Worm (Caenorhabditis elegans): Measurements from ENCODE around the gene Y57G11C.36.
A peak's percentile ranks its signal among the peaks of the same experiment; 100 is the strongest.

Gene Y57G11C.36

ce11 chrIV:14773280-14774071 lies at the start of gene Y57G11C.36:
Y57G11C.36 (minus strand) TSS chrIV:14773781.
- TF ChIP-seq hlh-6 (tag; optimal IDR thresholded peaks at IDR 0.05), result no peak
- TF ChIP-seq mec-3 (tag; optimal IDR thresholded peaks at IDR 0.05; ENCODE audit: borderline replicate concordance), result no peak
- no peak for TF ChIP-seq hlh-15 (tag; optimal IDR thresholded peaks at IDR 0.05)
- TF ChIP-seq ztf-16 (tag; optimal IDR thresholded peaks at IDR 0.05), result no peak
- TF ChIP-seq tbx-2 (tag; optimal IDR thresholded peaks at IDR 0.05), result no peak
- TF ChIP-seq ceh-31 (tag; optimal IDR thresholded peaks at IDR 0.05), result no peak
- TF ChIP-seq ceh-30 (tag; optimal IDR thresholded peaks at IDR 0.05), result no peak
- TF ChIP-seq dmd-4 (tag; optimal IDR thresholded peaks at IDR 0.05; ENCODE audit: borderline replicate concordance), result no peak
- TF ChIP-seq pros-1 (tag; optimal IDR thresholded peaks at IDR 0.05), result no peak
- no peak for TF ChIP-seq K02D7.2 (tag; optimal IDR thresholded peaks at IDR 0.05)
- no peak for TF ChIP-seq Y22D7AL.16 (tag; optimal IDR thresholded peaks at IDR 0.05)
- TF ChIP-seq zip-5 (tag; optimal IDR thresholded peaks at IDR 0.05), result no peak
- no peak for TF ChIP-seq ceh-24 (tag; optimal IDR thresholded peaks at IDR 0.05)
- no peak for TF ChIP-seq ceh-14 (tag; optimal IDR thresholded peaks at IDR 0.05)
- no peak for TF ChIP-seq unc-55 (GFP tag; optimal IDR thresholded peaks at IDR 0.05)
- TF ChIP-seq ceh-6 (GFP tag; optimal IDR thresholded peaks at IDR 0.05), result no peak
- no peak for TF ChIP-seq unc-86 (tag; optimal IDR thresholded peaks at IDR 0.05)
- TF ChIP-seq tbx-7 (tag; optimal IDR thresholded peaks at IDR 0.05), result no peak

- peak; percentile 80 for TF ChIP-seq ama-1 (optimal IDR thresholded peaks at IDR 0.05)
- no peak for TF ChIP-seq ceh-31 (tag; optimal IDR thresholded peaks at IDR 0.05)
Measured at ce11 chrIV:14822267-14822666, 48.7 kb upstream of the Y57G11C.36 start.

- no peak for TF ChIP-seq fkh-6 (tag; optimal IDR thresholded peaks at IDR 0.05)
- TF ChIP-seq hlh-30 (tag; optimal IDR thresholded peaks at IDR 0.05; ENCODE audit: insufficient read depth), result no peak
Measured at ce11 chrIV:14816288-14816687, 42.7 kb upstream of the Y57G11C.36 start, which contains the start of gene Y57G11C.46. Y57G11C.46 (minus strand) TSS chrIV:14816388.

ce11 chrIV:14806903-14807302 lies 33.3 kb upstream of the Y57G11C.36 start, which contains the start of gene oig-5:
oig-5 (plus strand) TSS chrIV:14807203.
- TF ChIP-seq ceh-31 (tag; optimal IDR thresholded peaks at IDR 0.05) (peak; percentile 9), F13H6.1 (tag; optimal IDR thresholded peaks at IDR 0.05) (no peak)

ce11 chrIV:14802316-14802715 lies 28.7 kb upstream of the Y57G11C.36 start, which contains the start of gene Y57G11C.1142:
Y57G11C.1142 (plus strand) TSS chrIV:14802616.
- no peak for TF ChIP-seq pqm-1 (tag; optimal IDR thresholded peaks at IDR 0.05)
- TF ChIP-seq lim-6 (tag; optimal IDR thresholded peaks at IDR 0.05), result no peak
- TF ChIP-seq dmd-4 (tag; optimal IDR thresholded peaks at IDR 0.05; ENCODE audit: borderline replicate concordance), result no peak
- TF ChIP-seq unc-86 (tag; optimal IDR thresholded peaks at IDR 0.05), result no peak
- no peak for TF ChIP-seq hlh-8 (tag; optimal IDR thresholded peaks at IDR 0.05)
- no peak for TF ChIP-seq K09A11.1 (tag; optimal IDR thresholded peaks at IDR 0.05; ENCODE audit: insufficient read depth)
- TF ChIP-seq zip-5 (tag; optimal IDR thresholded peaks at IDR 0.05), result no peak
- TF ChIP-seq eyg-1 (tag; optimal IDR thresholded peaks at IDR 0.05), result no peak
- no peak for TF ChIP-seq fax-1 (tag; optimal IDR thresholded peaks at IDR 0.05)
- TF ChIP-seq sdc-2 (tag; optimal IDR thresholded peaks at IDR 0.05), result no peak
- TF ChIP-seq unc-55 (GFP tag; optimal IDR thresholded peaks at IDR 0.05), result no peak
- no peak for TF ChIP-seq unc-3 (GFP tag; conservative IDR thresholded peaks at IDR 0.05)
- TF ChIP-seq unc-3 (tag; optimal IDR thresholded peaks at IDR 0.05), result no peak
- TF ChIP-seq ceh-30 (tag; optimal IDR thresholded peaks at IDR 0.05), result no peak

- no peak for TF ChIP-seq C38D4.7 (GFP tag; optimal IDR thresholded peaks at IDR 0.05)
- no peak for TF ChIP-seq unc-3 (GFP tag; conservative IDR thresholded peaks at IDR 0.05)
- no peak for TF ChIP-seq unc-3 (tag; optimal IDR thresholded peaks at IDR 0.05)
- TF ChIP-seq ceh-18 (tag; optimal IDR thresholded peaks at IDR 0.05), result no peak
- no peak for TF ChIP-seq ets-4 (tag; optimal IDR thresholded peaks at IDR 0.05)
- no peak for TF ChIP-seq ceh-2 (tag; optimal IDR thresholded peaks at IDR 0.05)
- no peak for TF ChIP-seq pha-2 (tag; optimal IDR thresholded peaks at IDR 0.05)
- TF ChIP-seq nfya-1 (tag; optimal IDR thresholded peaks at IDR 0.05), result peak; percentile 68
- TF ChIP-seq pag-3 (tag; optimal IDR thresholded peaks at IDR 0.05; ENCODE audit: borderline replicate concordance), result no peak
- TF ChIP-seq unc-42 (tag; optimal IDR thresholded peaks at IDR 0.05), result no peak
Measured at ce11 chrIV:14800931-14801330, 27.4 kb upstream of the Y57G11C.36 start.
